Worm (Caenorhabditis elegans) whole organism, L1 larva: ENCODE data around the gene Y54G2A.28.

Source experiments
- alr-1 ChIP-seq: fragments of 200-800 bp; sonication (Bioruptor generic); optimal IDR thresholded peaks from 2 replicates; lab custom pipeline; 2018; ENCODE audit warnings: borderline replicate concordance, mild to moderate bottlenecking, missing genetic modification characterization, missing compliant biosample characterization
- blmp-1 ChIP-seq: fragments of 150-350 bp; optimal IDR thresholded peaks from 2 replicates; lab custom pipeline; 2014; ENCODE audit warnings: missing biosample characterization, missing genetic modification characterization
- nhr-84 ChIP-seq: sonication (generic microtip); optimal IDR thresholded peaks from 2 replicates; lab custom pipeline; 2017; ENCODE audit warnings: missing biosample characterization, missing genetic modification characterization
- skn-1 ChIP-seq: fragments of 150-350 bp; optimal IDR thresholded peaks from 2 replicates; lab custom pipeline; 2014; ENCODE audit warnings: missing biosample characterization, missing genetic modification characterization
- unc-86 ChIP-seq: sonication (generic microtip); optimal IDR thresholded peaks from 2 replicates; lab custom pipeline; 2016; ENCODE audit warnings: missing genetic modification characterization, missing compliant biosample characterization
- ztf-11 ChIP-seq, 2 experiments: sonication (generic microtip); optimal IDR thresholded peaks; 2 replicates each; lab custom pipeline; 2016 to 2017; ENCODE audit warnings: missing genetic modification characterization in 2 of 2, missing biosample characterization in 1 of 2, missing compliant biosample characterization in 1 of 2

ce11 chrIV:2993278-2993899 is 18.8 kb downstream of the Y54G2A.28 start:
- peak; percentile 58 for TF ChIP-seq blmp-1 (tag; lab: Kevin White, UChicago)
- TF ChIP-seq unc-86 (tag; lab: Kevin White, UChicago) = peak; percentile 60
- TF ChIP-seq skn-1 = peak; percentile 50
- no peak for TF ChIP-seq ztf-11 (tag; optimal IDR thresholded peaks at IDR 0.05; lab: Kevin White, UChicago)
- TF ChIP-seq alr-1 (tag; lab: Kevin White, UChicago) = no peak
- no peak for TF ChIP-seq nhr-84 (tag; lab: Kevin White, UChicago)
